Worm (Caenorhabditis elegans): Measurements from ENCODE around the gene sir-2.2.

sir-2.2 gene

ce11 chrX:13359800-13360199 lies 31.9 kb downstream of the sir-2.2 start:
- TF ChIP-seq snpc-4 (tag; optimal IDR thresholded peaks at IDR 0.05) (no peak), fos-1 (tag; optimal IDR thresholded peaks at IDR 0.05) (no peak), ztf-1 (GFP tag; conservative IDR thresholded peaks at IDR 0.05) (no peak), aly-2 (tag; optimal IDR thresholded peaks at IDR 0.05) (no peak), sem-4 (tag; optimal IDR thresholded peaks at IDR 0.05) (no peak), crh-2 (tag; optimal IDR thresholded peaks at IDR 0.05) (peak; percentile 79), nhr-21 (tag; optimal IDR thresholded peaks at IDR 0.05) (peak; percentile 33), sma-9 (GFP tag; optimal IDR thresholded peaks at IDR 0.05) (peak; percentile 87), sma-9 (tag; optimal IDR thresholded peaks at IDR 0.05) (no peak), ama-1 (optimal IDR thresholded peaks at IDR 0.05) (no peak), lin-11 (tag; optimal IDR thresholded peaks at IDR 0.05) (no peak), elt-3 (tag; optimal IDR thresholded peaks at IDR 0.05) (no peak), nhr-11 (tag; optimal IDR thresholded peaks at IDR 0.05) (no peak), mbf-1 (tag; optimal IDR thresholded peaks at IDR 0.05) (no peak), unc-39 (tag; optimal IDR thresholded peaks at IDR 0.05) (no peak), nhr-129 (tag; optimal IDR thresholded peaks at IDR 0.05) (peak; percentile 39), mab-5 (tag; optimal IDR thresholded peaks at IDR 0.05) (no peak), lin-13 (GFP tag; optimal IDR thresholded peaks at IDR 0.05) (no peak), elt-1 (tag; optimal IDR thresholded peaks at IDR 0.05) (no peak), nhr-6 (tag; optimal IDR thresholded peaks at IDR 0.05) (no peak), sma-3 (GFP tag; optimal IDR thresholded peaks at IDR 0.05) (peak; percentile 15), peb-1 (tag; optimal IDR thresholded peaks at IDR 0.05) (no peak), unc-55 (GFP tag; optimal IDR thresholded peaks at IDR 0.05) (no peak), nhr-12 (tag; optimal IDR thresholded peaks at IDR 0.05) (no peak), gmeb-1 (tag; optimal IDR thresholded peaks at IDR 0.05) (no peak), ZK546.5 (tag; optimal IDR thresholded peaks at IDR 0.05) (no peak), ztf-4 (tag; optimal IDR thresholded peaks at IDR 0.05) (no peak), ceh-16 (tag; optimal IDR thresholded peaks at IDR 0.05) (no peak), unc-62 (GFP tag; optimal IDR thresholded peaks at IDR 0.05) (no peak), nhr-23 (tag; optimal IDR thresholded peaks at IDR 0.05) (no peak), skn-1 (tag; optimal IDR thresholded peaks at IDR 0.05) (no peak), egl-27 (tag; optimal IDR thresholded peaks at IDR 0.05) (no peak), Y55F3AM.14 (GFP tag; optimal IDR thresholded peaks at IDR 0.05) (no peak), mdl-1 (tag; optimal IDR thresholded peaks at IDR 0.05) (peak in 1 of 2 experiments; percentile 0), nhr-25 (tag; optimal IDR thresholded peaks at IDR 0.05) (peak; percentile 40), ceh-82 (tag; optimal IDR thresholded peaks at IDR 0.05) (no peak), zag-1 (tag; optimal IDR thresholded peaks at IDR 0.05) (no peak), dmd-4 (tag; optimal IDR thresholded peaks at IDR 0.05) (no peak), alr-1 (tag; optimal IDR thresholded peaks at IDR 0.05) (no peak), ztf-11 (tag; optimal IDR thresholded peaks at IDR 0.05) (no peak), lin-39 (tag; optimal IDR thresholded peaks at IDR 0.05) (no peak), blmp-1 (tag; optimal IDR thresholded peaks at IDR 0.05; ENCODE audit: insufficient read depth) (peak; percentile 35), R02D3.7 (tag; optimal IDR thresholded peaks at IDR 0.05) (no peak), lsy-2 (tag; optimal IDR thresholded peaks at IDR 0.05) (peak in 1 of 2 experiments; percentile 15), C34F6.9 (tag; optimal IDR thresholded peaks at IDR 0.05) (no peak), nhr-77 (tag; optimal IDR thresholded peaks at IDR 0.05) (no peak), nhr-237 (tag; optimal IDR thresholded peaks at IDR 0.05) (no peak), F13H6.1 (tag; optimal IDR thresholded peaks at IDR 0.05) (peak; percentile 0)

- peak; percentile 38 for TF ChIP-seq sma-3 (GFP tag; optimal IDR thresholded peaks at IDR 0.05)
- TF ChIP-seq egl-27 (tag; optimal IDR thresholded peaks at IDR 0.05): no peak
- no peak for TF ChIP-seq C34F6.9 (tag; optimal IDR thresholded peaks at IDR 0.05)
- peak; percentile 29 for TF ChIP-seq nhr-129 (tag; optimal IDR thresholded peaks at IDR 0.05)
- peak; percentile 33 for TF ChIP-seq F13H6.1 (tag; optimal IDR thresholded peaks at IDR 0.05)
- peak; percentile 54 for TF ChIP-seq crh-2 (tag; optimal IDR thresholded peaks at IDR 0.05)
- no peak for TF ChIP-seq lin-13 (GFP tag; optimal IDR thresholded peaks at IDR 0.05)
- peak; percentile 96 for TF ChIP-seq sma-9 (GFP tag; optimal IDR thresholded peaks at IDR 0.05)
- TF ChIP-seq sma-9 (tag; optimal IDR thresholded peaks at IDR 0.05): no peak
- peak; percentile 82 for TF ChIP-seq fos-1 (tag; optimal IDR thresholded peaks at IDR 0.05)
Observed at ce11 chrX:13360632-13361031, 32.8 kb downstream of the sir-2.2 start.
